Fruit fly (Drosophila melanogaster) whole organism, pupa: ENCODE data around the gene CG13075.
A peak's percentile ranks its signal among the peaks of the same experiment; 100 is the strongest.

Source experiments
- CG10348 ChIP-seq: fragments of 200-800 bp; sonication (Bioruptor generic); IDR thresholded peaks from 2 replicates; pipeline ENCODE4 v1.3.6; 2022; ENCODE audit warnings: missing biosample characterization, missing genetic modification characterization
- CG12605 ChIP-seq: fragments of 200-800 bp; sonication (Bioruptor generic); IDR thresholded peaks from 2 replicates; pipeline ENCODE4 v1.3.6; 2022; ENCODE audit warnings: missing biosample characterization, missing genetic modification characterization
- CG13204 ChIP-seq: fragments of 200-800 bp; sonication (Bioruptor generic); optimal IDR thresholded peaks from 2 replicates; lab custom pipeline; 2018; ENCODE audit warnings: missing biosample characterization, mild to moderate bottlenecking, missing genetic modification characterization, moderate library complexity
- CG14655 ChIP-seq: fragments of 200-800 bp; sonication (Bioruptor generic); optimal IDR thresholded peaks from 3 replicates; lab custom pipeline; 2017; ENCODE audit warnings: mild to moderate bottlenecking, missing biosample characterization, missing genetic modification reagents, missing genetic modification characterization
- CG15710 ChIP-seq: fragments of 200-800 bp; sonication (Bioruptor generic); optimal IDR thresholded peaks from 2 replicates; lab custom pipeline; 2018; ENCODE audit warnings: missing biosample characterization, mild to moderate bottlenecking, missing genetic modification characterization, moderate library complexity
- CG17806 ChIP-seq: fragments of 200-800 bp; sonication (Bioruptor generic); optimal IDR thresholded peaks from 2 replicates; lab custom pipeline; 2018; ENCODE audit warnings: missing biosample characterization, mild to moderate bottlenecking, missing genetic modification characterization, moderate library complexity
- CG32121 ChIP-seq: fragments of 200-800 bp; sonication (Bioruptor generic); IDR thresholded peaks from 2 replicates; pipeline ENCODE4 v1.3.6; 2022; ENCODE audit warnings: missing biosample characterization, missing genetic modification characterization
- CG34367 ChIP-seq: fragments of 200-800 bp; sonication (Bioruptor generic); optimal IDR thresholded peaks from 2 replicates; lab custom pipeline; 2018; ENCODE audit warnings: missing biosample characterization, mild to moderate bottlenecking, missing genetic modification characterization
- CG4496 ChIP-seq: fragments of 200-800 bp; sonication (Bioruptor generic); IDR thresholded peaks from 3 replicates; pipeline ENCODE4 v1.3.6; 2022; ENCODE audit warnings: missing biosample characterization, missing genetic modification characterization
- CG8159 ChIP-seq: fragments of 200-800 bp; sonication (Bioruptor generic); optimal IDR thresholded peaks from 3 replicates; lab custom pipeline; 2018; ENCODE audit warnings: missing biosample characterization, mild to moderate bottlenecking, missing genetic modification characterization, moderate library complexity
- CG8301 ChIP-seq: fragments of 200-800 bp; sonication (Bioruptor generic); optimal IDR thresholded peaks from 2 replicates; lab custom pipeline; 2018; ENCODE audit warnings: missing biosample characterization, mild to moderate bottlenecking, missing genetic modification characterization
- CG9948 ChIP-seq: fragments of 200-800 bp; sonication (Bioruptor generic); optimal IDR thresholded peaks from 2 replicates; lab custom pipeline; 2018; ENCODE audit warnings: missing biosample characterization, mild to moderate bottlenecking, missing genetic modification characterization, moderate library complexity
- D1 ChIP-seq: fragments of 200-800 bp; sonication (Bioruptor generic); optimal IDR thresholded peaks from 2 replicates; lab custom pipeline; 2018; ENCODE audit warnings: missing biosample characterization, mild to moderate bottlenecking, missing genetic modification characterization, moderate library complexity
- EcR ChIP-seq: fragments of 200-800 bp; sonication (Bioruptor generic); optimal IDR thresholded peaks from 3 replicates; lab custom pipeline; 2019; ENCODE audit warnings: missing biosample characterization, missing genetic modification characterization, mild to moderate bottlenecking, moderate library complexity, missing genetic modification reagents
- Ets98B ChIP-seq: fragments of 200-800 bp; sonication (Bioruptor generic); IDR thresholded peaks from 2 replicates; pipeline ENCODE4 v1.3.6; 2022; ENCODE audit warnings: missing biosample characterization, missing genetic modification characterization
- Pif1A ChIP-seq: fragments of 200-800 bp; sonication (Bioruptor generic); optimal IDR thresholded peaks from 3 replicates; lab custom pipeline; 2016; ENCODE audit warnings: missing biosample characterization, missing genetic modification characterization
- Pif1B ChIP-seq: fragments of 200-800 bp; sonication (Bioruptor generic); optimal IDR thresholded peaks from 3 replicates; lab custom pipeline; 2016; ENCODE audit warnings: missing biosample characterization, missing genetic modification characterization
- Snoo ChIP-seq: fragments of 200-800 bp; sonication (Bioruptor generic); optimal IDR thresholded peaks from 3 replicates; lab custom pipeline; 2017; ENCODE audit warnings: missing biosample characterization, mild to moderate bottlenecking, missing genetic modification characterization, inconsistent platforms
- fd96Ca ChIP-seq: fragments of 200-800 bp; sonication (Bioruptor generic); IDR thresholded peaks from 3 replicates; pipeline ENCODE4 v1.3.6; 2022; ENCODE audit warnings: missing biosample characterization, missing genetic modification characterization
- gl ChIP-seq: fragments of 200-800 bp; sonication (Bioruptor generic); optimal IDR thresholded peaks from 2 replicates; lab custom pipeline; 2018; ENCODE audit warnings: missing biosample characterization, mild to moderate bottlenecking, missing genetic modification characterization
- rn ChIP-seq: fragments of 200-800 bp; sonication (Bioruptor generic); IDR thresholded peaks from 2 replicates; pipeline ENCODE4 v1.3.6; 2022; ENCODE audit warnings: missing biosample characterization, missing genetic modification characterization

The CG13075 gene

dm6 chr3L:16047105-16047504, 36.7 kb upstream of the CG13075 start:
- TF ChIP-seq EcR, result peak; percentile 93
- 0 out of 3 replicates have a peak, but pooled peaks have one; percentile 22 for TF ChIP-seq CG4496 (GFP tag; lab: Robert Waterston, UW)
- TF ChIP-seq Ets98B (GFP tag; lab: Robert Waterston, UW), result no peak
- no peak for TF ChIP-seq fd96Ca
- TF ChIP-seq CG12605 (GFP tag; lab: Robert Waterston, UW), result no peak
- no peak for TF ChIP-seq CG34367 (tag; lab: Kevin White, UChicago)
- TF ChIP-seq CG9948, result no peak

DNA sequence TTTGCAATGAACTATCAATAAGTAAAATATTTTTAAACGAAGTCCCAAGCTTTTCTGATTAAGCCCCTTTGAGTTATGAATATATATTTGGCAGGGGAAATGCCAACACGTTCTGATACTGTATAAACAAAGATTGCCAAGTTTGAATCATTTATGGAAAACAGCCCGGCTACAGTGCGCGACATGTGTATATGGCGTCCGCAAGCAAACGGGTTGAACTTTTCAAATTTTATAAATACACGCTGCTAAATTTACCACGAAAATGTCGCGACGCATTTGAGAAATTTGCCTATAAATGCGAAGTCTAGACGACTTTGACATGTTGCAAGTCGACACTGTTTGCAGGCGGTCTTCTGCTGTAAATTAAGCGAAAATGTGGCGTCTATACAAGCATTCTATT, 35.7 kb upstream of the CG13075 start:
- peak; percentile 78 for TF ChIP-seq Ets98B (GFP tag; lab: Robert Waterston, UW)
- peak; percentile 52 for TF ChIP-seq Pif1B (GFP tag; lab: Kevin White, UChicago)
- peak; percentile 58 for TF ChIP-seq CG17806 (tag; lab: Kevin White, UChicago)
- TF ChIP-seq CG12605 (GFP tag; lab: Robert Waterston, UW), result peak; percentile 50; the same call in 1 of the 2 replicates
- peak; percentile 72 for TF ChIP-seq CG15710 (tag; lab: Kevin White, UChicago)
- TF ChIP-seq fd96Ca, result peak; percentile 81
- peak; percentile 39 for TF ChIP-seq gl (tag; lab: Kevin White, UChicago)
- TF ChIP-seq CG10348 (GFP tag; lab: Robert Waterston, UW), result no peak
- peak; percentile 64 for TF ChIP-seq CG14655 (GFP tag; lab: Kevin White, UChicago)
- peak; percentile 79 for TF ChIP-seq Pif1A
- peak; percentile 66 for TF ChIP-seq CG8159 (tag; lab: Kevin White, UChicago)
- TF ChIP-seq Snoo (tag; lab: Kevin White, UChicago), result peak; percentile 59
- TF ChIP-seq CG9948, result peak; percentile 59
- TF ChIP-seq CG13204 (GFP tag; lab: Kevin White, UChicago), result peak; percentile 50
- TF ChIP-seq D1 (tag; lab: Kevin White, UChicago), result peak; percentile 6
- peak; percentile 70 for TF ChIP-seq CG32121 (GFP tag; lab: Robert Waterston, UW)
- peak; percentile 44 for TF ChIP-seq CG8301
- peak; percentile 38; the same call in 1 of the 2 replicates for TF ChIP-seq rn
- TF ChIP-seq CG34367 (tag; lab: Kevin White, UChicago), result peak; percentile 68
- TF ChIP-seq CG4496 (GFP tag; lab: Robert Waterston, UW), result peak; percentile 86
- TF ChIP-seq EcR, result no peak
- TF ChIP-seq, all 21 proteins: peak for 19

dm6 chr3L:16048722-16049459, 34.9 kb upstream of the CG13075 start:
- TF ChIP-seq CG13204 (GFP tag; lab: Kevin White, UChicago), result no peak
- no peak for TF ChIP-seq gl (tag; lab: Kevin White, UChicago)
- peak; percentile 50 for TF ChIP-seq CG17806 (tag; lab: Kevin White, UChicago)
- TF ChIP-seq CG8301, result no peak
- TF ChIP-seq Pif1B (GFP tag; lab: Kevin White, UChicago), result no peak
- peak; percentile 15 for TF ChIP-seq CG9948
- TF ChIP-seq CG8159 (tag; lab: Kevin White, UChicago), result peak; percentile 17
- no peak for TF ChIP-seq D1 (tag; lab: Kevin White, UChicago)
- no peak for TF ChIP-seq CG12605 (GFP tag; lab: Robert Waterston, UW)
- TF ChIP-seq Ets98B (GFP tag; lab: Robert Waterston, UW), result no peak

DNA sequence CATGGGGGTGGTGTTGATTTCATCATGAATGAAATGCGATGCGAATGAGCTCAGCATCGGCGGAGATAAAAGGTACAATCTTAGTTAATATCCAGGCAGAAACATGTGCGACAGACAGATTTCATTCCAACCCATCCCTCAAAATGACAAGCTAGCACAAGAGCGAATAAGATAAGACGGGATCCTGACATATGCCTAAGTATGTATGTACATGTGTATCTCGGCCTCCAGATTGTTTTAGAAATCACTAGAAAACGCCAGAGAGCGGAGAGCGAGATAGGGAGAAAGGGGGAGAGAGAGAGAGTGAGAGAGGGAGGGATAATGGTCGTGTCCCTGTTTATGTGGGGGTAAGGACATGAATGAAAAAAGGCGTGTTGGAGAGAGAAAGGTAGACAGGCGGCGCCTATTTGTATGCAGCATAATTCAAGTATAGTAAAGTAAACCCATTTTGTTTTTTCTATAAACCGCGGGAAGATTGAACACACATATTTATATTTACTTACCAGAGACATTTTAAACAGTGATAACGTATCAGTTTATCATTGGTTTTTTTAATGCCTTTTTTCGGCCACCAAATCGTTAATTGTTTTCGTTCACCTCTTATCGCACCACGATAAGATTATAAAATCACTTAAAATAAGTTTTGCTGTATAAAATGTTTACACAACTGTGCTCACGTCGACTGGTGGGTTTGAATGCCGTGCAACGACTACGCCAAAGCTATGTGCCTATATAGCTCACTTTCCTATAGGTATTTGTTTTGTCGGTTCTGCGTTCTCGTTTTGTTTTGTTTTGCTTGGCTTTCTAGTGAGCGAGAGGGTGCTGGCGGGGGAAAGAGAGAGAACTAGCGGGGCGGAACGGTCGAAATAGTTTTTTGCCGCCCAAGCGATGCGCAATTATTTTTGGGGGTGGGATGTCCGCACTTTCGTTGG, 33.6 kb upstream of the CG13075 start:
- TF ChIP-seq rn, result peak; percentile 66
- TF ChIP-seq fd96Ca, result peak; percentile 67; the same call in 2 of the 3 replicates
- peak; percentile 42 for TF ChIP-seq CG14655 (GFP tag; lab: Kevin White, UChicago)
- no peak for TF ChIP-seq CG15710 (tag; lab: Kevin White, UChicago)
- TF ChIP-seq Pif1B (GFP tag; lab: Kevin White, UChicago), result no peak
- peak; percentile 56; the same call in 2 of the 3 replicates for TF ChIP-seq CG4496 (GFP tag; lab: Robert Waterston, UW)
- TF ChIP-seq CG12605 (GFP tag; lab: Robert Waterston, UW), result peak; percentile 65; the same call in 1 of the 2 replicates
- no peak for TF ChIP-seq Pif1A
- TF ChIP-seq CG8301, result peak; percentile 39
- peak; percentile 64 for TF ChIP-seq CG32121 (GFP tag; lab: Robert Waterston, UW)
- no peak for TF ChIP-seq gl (tag; lab: Kevin White, UChicago)
- peak; percentile 57 for TF ChIP-seq Ets98B (GFP tag; lab: Robert Waterston, UW)
- no peak for TF ChIP-seq Snoo (tag; lab: Kevin White, UChicago)
- peak; percentile 20 for TF ChIP-seq CG13204 (GFP tag; lab: Kevin White, UChicago)

DNA sequence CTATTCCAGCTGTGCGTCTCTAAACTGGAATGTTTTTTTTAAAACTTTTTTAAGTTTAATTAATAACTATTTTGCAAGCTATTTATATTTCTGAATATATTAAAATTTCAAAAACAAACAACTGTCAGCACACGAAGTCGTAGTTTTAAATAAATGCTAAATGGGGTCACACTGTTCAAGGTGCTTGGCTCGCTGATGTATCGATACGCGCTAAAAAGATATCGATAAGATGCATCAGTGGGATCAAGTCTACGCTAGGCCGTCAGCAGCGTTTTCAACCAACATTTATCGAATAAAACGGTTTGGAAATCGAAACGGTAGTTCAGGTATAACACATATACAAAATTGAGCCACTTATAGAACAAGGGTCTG, 32.9 kb upstream of the CG13075 start, which contains the start of gene Diap1:
Diap1 (minus strand) TSS at position 148 of the 372 bp plus-strand sequence.
- TF ChIP-seq CG8301 (no peak), CG4496 (GFP tag; lab: Robert Waterston, UW) (peak; percentile 12; the same call in 1 of the 3 replicates)
